Worm (Caenorhabditis elegans): ENCODE data around the gene Y43F8B.9.

ce11 chrV:19436307-19436706 is 41.6 kb upstream of the Y43F8B.9 start, which contains the start of gene C25F9.14:
- TF ChIP-seq sea-2 (GFP tag; IDR thresholded peaks at IDR 0.05) (no peak), cebp-2 (GFP tag; IDR thresholded peaks at IDR 0.05) (no peak), tbx-9 (tag; optimal IDR thresholded peaks at IDR 0.05; ENCODE audit: borderline replicate concordance) (no peak), unc-62 (GFP tag; optimal IDR thresholded peaks at IDR 0.05) (no peak), egl-44 (GFP tag; IDR thresholded peaks at IDR 0.05) (no peak)
